Worm (Caenorhabditis elegans) whole organism, young adult: Measurements from ENCODE around the gene R05G6.9.

Experiments
- B0336.3 ChIP-seq: fragments of 200-800 bp; sonication (Bioruptor generic); IDR thresholded peaks from 2 replicates; pipeline ENCODE4 v1.3.6; 2022; ENCODE audit warnings: missing genetic modification characterization, missing compliant biosample characterization
- D2030.7 ChIP-seq: fragments of 200-800 bp; sonication (Bioruptor generic); IDR thresholded peaks from 2 replicates; pipeline ENCODE4 v1.3.6; 2022; ENCODE audit warnings: missing genetic modification reagents, missing genetic modification characterization, missing compliant biosample characterization
- F33H1.4 ChIP-seq: fragments of 200-800 bp; sonication (Bioruptor generic); IDR thresholded peaks from 2 replicates; pipeline ENCODE4 v1.3.6; 2022; ENCODE audit warnings: missing genetic modification reagents, missing genetic modification characterization, missing compliant biosample characterization
- F37B4.10 ChIP-seq: fragments of 200-800 bp; sonication (Bioruptor generic); IDR thresholded peaks from 2 replicates; pipeline ENCODE4 v1.3.6; 2022; ENCODE audit warnings: missing genetic modification characterization, missing compliant biosample characterization
- F39B2.1 ChIP-seq: fragments of 200-800 bp; sonication (Bioruptor generic); IDR thresholded peaks from 2 replicates; pipeline ENCODE4 v1.3.6; 2022; ENCODE audit warnings: missing genetic modification reagents, missing genetic modification characterization, missing compliant biosample characterization
- F52B5.7 ChIP-seq: sonication (generic microtip); optimal IDR thresholded peaks from 2 replicates; lab custom pipeline; 2016; ENCODE audit warnings: mild to moderate bottlenecking, missing genetic modification characterization, missing compliant biosample characterization
- K12H6.12 ChIP-seq: fragments of 200-800 bp; sonication (Bioruptor generic); optimal IDR thresholded peaks from 2 replicates; lab custom pipeline; 2018; ENCODE audit warnings: mild to moderate bottlenecking, missing genetic modification characterization, missing compliant biosample characterization
- akir-1 ChIP-seq: fragments of 200-800 bp; sonication (Bioruptor generic); optimal IDR thresholded peaks from 2 replicates; lab custom pipeline; 2018; ENCODE audit warnings: mild to moderate bottlenecking, missing genetic modification characterization, moderate library complexity, missing compliant biosample characterization
- aptf-3 ChIP-seq: fragments of 200-800 bp; sonication (Bioruptor generic); IDR thresholded peaks from 2 replicates; pipeline ENCODE4 v1.3.6; 2022; ENCODE audit warnings: missing genetic modification characterization, missing compliant biosample characterization
- cebp-1 ChIP-seq, 2 experiments: fragments of 200-800 bp in 1 of 2; sonication (Bioruptor generic) in 1 of 2; sonication (generic microtip) in 1 of 2; IDR thresholded peaks in 1 of 2; optimal IDR thresholded peaks in 1 of 2; 2 replicates each; pipeline versions ENCODE4 v1.3.6 to Lab custom; 2017 to 2022; ENCODE audit warnings: missing compliant biosample characterization in 2 of 2, missing genetic modification characterization in 2 of 2, mild to moderate bottlenecking in 1 of 2, missing genetic modification reagents in 1 of 2, moderate library complexity in 1 of 2
- dpff-1 ChIP-seq: sonication (generic microtip); optimal IDR thresholded peaks from 2 replicates; lab custom pipeline; 2017; ENCODE audit warnings: mild to moderate bottlenecking, missing genetic modification characterization, missing compliant biosample characterization
- ekl-4 ChIP-seq: fragments of 200-800 bp; sonication (Bioruptor generic); IDR thresholded peaks from 2 replicates; pipeline ENCODE4 v1.3.6; 2022; ENCODE audit warnings: missing genetic modification reagents, missing genetic modification characterization, missing compliant biosample characterization
- ets-4 ChIP-seq: fragments of 200-800 bp; sonication (Bioruptor generic); optimal IDR thresholded peaks from 2 replicates; lab custom pipeline; 2018; ENCODE audit warnings: mild to moderate bottlenecking, missing genetic modification characterization, missing compliant biosample characterization
- him-1 ChIP-seq: sonication (generic microtip); optimal IDR thresholded peaks from 2 replicates; lab custom pipeline; 2016; ENCODE audit warnings: missing genotype, missing genetic modification reagents, missing genetic modification characterization, missing compliant biosample characterization
- hrde-1 ChIP-seq: sonication (generic microtip); optimal IDR thresholded peaks from 2 replicates; lab custom pipeline; 2016; ENCODE audit warnings: missing genetic modification characterization, mild to moderate bottlenecking, missing compliant biosample characterization, moderate library complexity, missing genotype, missing genetic modification reagents, borderline replicate concordance
- hsf-1 ChIP-seq: fragments of 200-800 bp; sonication (Bioruptor generic); IDR thresholded peaks from 2 replicates; pipeline ENCODE4 v1.3.6; 2022; ENCODE audit warnings: missing genetic modification reagents, missing genetic modification characterization, missing compliant biosample characterization
- let-526 ChIP-seq: fragments of 200-800 bp; sonication (Bioruptor generic); IDR thresholded peaks from 2 replicates; pipeline ENCODE4 v1.3.6; 2022; ENCODE audit warnings: missing genetic modification reagents, missing genetic modification characterization, missing compliant biosample characterization
- lin-26 ChIP-seq: fragments of 200-800 bp; sonication (Bioruptor generic); IDR thresholded peaks from 2 replicates; pipeline ENCODE4 v1.3.6; 2022; ENCODE audit warnings: missing genetic modification reagents, missing genetic modification characterization, missing compliant biosample characterization
- lin-40 ChIP-seq: sonication (generic microtip); optimal IDR thresholded peaks from 2 replicates; lab custom pipeline; 2016; ENCODE audit warnings: missing genetic modification characterization, mild to moderate bottlenecking, missing compliant biosample characterization, missing genotype, missing genetic modification reagents
- lsl-1 ChIP-seq: fragments of 200-800 bp; sonication (Bioruptor generic); optimal IDR thresholded peaks from 2 replicates; lab custom pipeline; 2018; ENCODE audit warnings: mild to moderate bottlenecking, missing genetic modification characterization, moderate library complexity, missing compliant biosample characterization
- lsy-27 ChIP-seq: sonication (generic microtip); optimal IDR thresholded peaks from 2 replicates; lab custom pipeline; 2017; ENCODE audit warnings: missing genetic modification characterization, mild to moderate bottlenecking, missing compliant biosample characterization, antibody characterized with exemption, missing genotype, borderline replicate concordance; ENCODE audit not compliant: insufficient read depth
- mcd-1 ChIP-seq: fragments of 200-800 bp; sonication (Bioruptor generic); IDR thresholded peaks from 2 replicates; pipeline ENCODE4 v1.3.6; 2022; ENCODE audit warnings: missing genetic modification reagents, missing genetic modification characterization, missing compliant biosample characterization
- nfyb-1 ChIP-seq: fragments of 200-800 bp; sonication (Bioruptor generic); IDR thresholded peaks from 2 replicates; pipeline ENCODE4 v1.3.6; 2022; ENCODE audit warnings: missing genetic modification reagents, missing genetic modification characterization, missing compliant biosample characterization
- nhr-90 ChIP-seq: sonication (generic microtip); optimal IDR thresholded peaks from 2 replicates; lab custom pipeline; 2016; ENCODE audit warnings: missing genotype, mild to moderate bottlenecking, missing genetic modification characterization, missing compliant biosample characterization
- rcor-1 ChIP-seq: fragments of 200-800 bp; sonication (Bioruptor generic); IDR thresholded peaks from 2 replicates; pipeline ENCODE4 v1.3.6; 2022; ENCODE audit warnings: missing genetic modification reagents, missing genetic modification characterization, missing compliant biosample characterization
- rpc-1 ChIP-seq, 2 experiments: fragments of 150-350 bp in 1 of 2; sonication (generic microtip) in 1 of 2; optimal IDR thresholded peaks; 2 replicates each; lab custom pipeline; 2014 to 2018; ENCODE audit warnings: missing biosample characterization in 1 of 2, missing genetic modification characterization in 1 of 2, missing genetic modification reagents in 1 of 2, missing genotype in 1 of 2
- sdz-38 ChIP-seq: sonication (generic microtip); optimal IDR thresholded peaks from 2 replicates; lab custom pipeline; 2016; ENCODE audit warnings: missing genotype, missing genetic modification characterization, missing compliant biosample characterization
- snpc-1.1 ChIP-seq: sonication (generic microtip); optimal IDR thresholded peaks from 2 replicates; lab custom pipeline; 2017; ENCODE audit warnings: missing genetic modification characterization, mild to moderate bottlenecking, missing compliant biosample characterization, antibody characterized with exemption, moderate library complexity, missing genotype, missing genetic modification reagents; ENCODE audit not compliant: insufficient read depth
- snpc-4 ChIP-seq, 5 experiments: fragments of 150-350 bp in 1 of 5; sonication (generic microtip) in 4 of 5; optimal IDR thresholded peaks; 2 replicates each; lab custom pipeline; 2014 to 2018; ENCODE audit warnings: missing genetic modification characterization in 5 of 5, missing biosample characterization in 3 of 5, antibody characterized with exemption in 2 of 5, mild to moderate bottlenecking in 2 of 5, missing compliant biosample characterization in 2 of 5, missing genotype in 2 of 5, moderate library complexity in 2 of 5, missing genetic modification reagents in 1 of 5
- tbp1 ChIP-seq: fragments of 200-800 bp; sonication (Bioruptor generic); optimal IDR thresholded peaks from 2 replicates; lab custom pipeline; 2018; ENCODE audit warnings: mild to moderate bottlenecking, missing genetic modification characterization, missing compliant biosample characterization
- ztf-18 ChIP-seq: sonication (generic microtip); optimal IDR thresholded peaks from 2 replicates; lab custom pipeline; 2016; ENCODE audit warnings: missing genotype, mild to moderate bottlenecking, missing genetic modification characterization, missing compliant biosample characterization
- ztf-22 ChIP-seq: fragments of 200-800 bp; sonication (Bioruptor generic); optimal IDR thresholded peaks from 2 replicates; lab custom pipeline; 2018; ENCODE audit warnings: mild to moderate bottlenecking, missing genetic modification characterization, moderate library complexity, missing compliant biosample characterization
- ztf-26 ChIP-seq: sonication (generic microtip); optimal IDR thresholded peaks from 2 replicates; lab custom pipeline; 2017; ENCODE audit warnings: missing genetic modification characterization, missing compliant biosample characterization
- ztf-3 ChIP-seq: fragments of 200-800 bp; sonication (Bioruptor generic); optimal IDR thresholded peaks from 2 replicates; lab custom pipeline; 2018; ENCODE audit warnings: mild to moderate bottlenecking, missing genetic modification characterization, missing compliant biosample characterization

R05G6.9 gene

ce11 chrIV:7486201-7486947 is 29.7 kb downstream of the R05G6.9 start, which contains the start of the genes his-61 and his-62 (continued):
- TF ChIP-seq lsy-27 (no peak), F52B5.7 (tag; lab: Kevin White, UChicago) (no peak), snpc-4 (GFP tag; optimal IDR thresholded peaks at IDR 0.05; lab: Kevin White, UChicago) (no peak), snpc-4 (tag; optimal IDR thresholded peaks at IDR 0.05; lab: Kevin White, UChicago) (peak; percentile 4 to 74 (median 61)), K12H6.12 (tag; lab: Kevin White, UChicago) (no peak), hsf-1 (GFP tag; lab: Robert Waterston, UW) (peak; percentile 15; the same call in 1 of the 2 replicates), ztf-18 (tag; lab: Kevin White, UChicago) (peak; percentile 29), rcor-1 (GFP tag; lab: Robert Waterston, UW) (peak; percentile 9; the same call in 1 of the 2 replicates), F37B4.10 (GFP tag; lab: Robert Waterston, UW) (no peak), rpc-1 (optimal IDR thresholded peaks at IDR 0.05; lab: Kevin White, UChicago) (no peak), rpc-1 (tag; optimal IDR thresholded peaks at IDR 0.05; lab: Kevin White, UChicago) (no peak), nfyb-1 (GFP tag; lab: Robert Waterston, UW) (0 out of 2 replicates have a peak, but pooled peaks have one; percentile 22), let-526 (GFP tag; lab: Robert Waterston, UW) (no peak), him-1 (tag; lab: Kevin White, UChicago) (no peak), aptf-3 (GFP tag; lab: Robert Waterston, UW) (peak; percentile 62; the same call in 1 of the 2 replicates), nhr-90 (tag; lab: Kevin White, UChicago) (peak; percentile 42), lin-26 (GFP tag; lab: Robert Waterston, UW) (peak; percentile 92), ztf-22 (GFP tag; lab: Kevin White, UChicago) (no peak), hrde-1 (peak; percentile 20), B0336.3 (GFP tag; lab: Robert Waterston, UW) (peak; percentile 46; the same call in 1 of the 2 replicates), lin-40 (tag; lab: Kevin White, UChicago) (no peak), ztf-3 (no peak), F33H1.4 (GFP tag; lab: Robert Waterston, UW) (peak; percentile 10; the same call in 1 of the 2 replicates), dpff-1 (tag; lab: Kevin White, UChicago) (no peak), ekl-4 (peak; percentile 39), sdz-38 (tag; lab: Kevin White, UChicago) (no peak), cebp-1 (GFP tag; IDR thresholded peaks at IDR 0.05; lab: Robert Waterston, UW) (no peak), cebp-1 (tag; optimal IDR thresholded peaks at IDR 0.05; lab: Kevin White, UChicago) (peak; percentile 6), F39B2.1 (peak; percentile 98), ztf-26 (tag; lab: Kevin White, UChicago) (no peak), lsl-1 (GFP tag; lab: Kevin White, UChicago) (peak; percentile 43), akir-1 (GFP tag; lab: Kevin White, UChicago) (no peak), tbp1 (GFP tag; lab: Kevin White, UChicago) (peak; percentile 71), ets-4 (no peak), D2030.7 (GFP tag; lab: Robert Waterston, UW) (peak; percentile 68), snpc-1.1 (tag; lab: Kevin White, UChicago) (no peak), mcd-1 (GFP tag; lab: Robert Waterston, UW) (peak; percentile 51)
- TF ChIP-seq, all 124 proteins: peak for 38
